Worm (Caenorhabditis elegans): Measurements from ENCODE around the gene str-250.

- no peak for TF ChIP-seq nhr-77 (tag; optimal IDR thresholded peaks at IDR 0.05)
- TF ChIP-seq nhr-10 (tag; optimal IDR thresholded peaks at IDR 0.05) = no peak
- TF ChIP-seq egl-27 (tag; optimal IDR thresholded peaks at IDR 0.05) = no peak
- TF ChIP-seq ceh-16 (tag; optimal IDR thresholded peaks at IDR 0.05) = no peak
- TF ChIP-seq dmd-4 (tag; optimal IDR thresholded peaks at IDR 0.05) = no peak
- no peak for TF ChIP-seq nhr-12 (tag; optimal IDR thresholded peaks at IDR 0.05)
- no peak for TF ChIP-seq ama-1 (optimal IDR thresholded peaks at IDR 0.05)
- no peak for TF ChIP-seq Y55F3AM.14 (GFP tag; optimal IDR thresholded peaks at IDR 0.05)
- no peak for TF ChIP-seq nhr-237 (tag; optimal IDR thresholded peaks at IDR 0.05)
- no peak for TF ChIP-seq lsy-2 (tag; optimal IDR thresholded peaks at IDR 0.05)
- TF ChIP-seq blmp-1 (tag; optimal IDR thresholded peaks at IDR 0.05; ENCODE audit: insufficient read depth) = no peak
- TF ChIP-seq zag-1 (tag; optimal IDR thresholded peaks at IDR 0.05) = no peak
- no peak for TF ChIP-seq nhr-23 (tag; optimal IDR thresholded peaks at IDR 0.05)
- TF ChIP-seq ceh-82 (tag; optimal IDR thresholded peaks at IDR 0.05) = no peak
These were observed 45.5 kb upstream of the str-250 start, which contains the start of gene cpt-5 for ce11 chrV:13872895-13873294.

Measured in whole organism, L2 larva.